Fruit fly (Drosophila melanogaster): ENCODE data around the gene CG43373.

CG43373 gene

DNA sequence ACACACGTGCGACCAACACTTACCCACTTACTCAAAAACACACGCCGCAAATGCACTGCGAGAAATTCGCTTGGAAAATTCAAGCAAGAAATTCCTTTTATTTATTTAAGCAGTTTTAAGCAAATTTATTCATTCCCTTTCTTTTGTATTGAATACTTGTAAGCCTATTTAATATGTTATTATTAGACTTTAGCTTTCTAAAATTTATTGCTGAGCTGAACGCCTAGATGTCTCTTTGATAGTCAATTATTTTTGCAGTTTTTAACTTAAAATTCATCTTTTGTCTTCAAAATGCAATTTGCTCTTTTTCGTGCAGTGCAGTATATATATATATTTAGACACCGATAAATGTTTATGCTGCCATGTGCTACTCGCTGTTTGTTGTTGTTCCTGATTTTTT lies 9.2 kb downstream of the CG43373 start (continued):
- peak; percentile 79 for TF ChIP-seq Ptx1 (GFP tag; IDR thresholded peaks at IDR 0.05)
- no peak for TF ChIP-seq CG10321 (GFP tag; IDR thresholded peaks at IDR 0.05)
- TF ChIP-seq CG10274 (GFP tag; optimal IDR thresholded peaks at IDR 0.05), result peak; percentile 58
- peak; percentile 90 for TF ChIP-seq CG11504 (tag; optimal IDR thresholded peaks at IDR 0.05)
- 0 out of 3 replicates have a peak, but pooled peaks have one; percentile 61 for TF ChIP-seq CG11560 (tag; IDR thresholded peaks at IDR 0.05)
- TF ChIP-seq CG34224 (GFP tag; IDR thresholded peaks at IDR 0.05; ENCODE audit: partially characterized antibody), result no peak
- peak; percentile 10 for TF ChIP-seq btn (GFP tag; optimal IDR thresholded peaks at IDR 0.05)
- TF ChIP-seq CG13287 (GFP tag; IDR thresholded peaks at IDR 0.05; ENCODE audit: partially characterized antibody), result no peak
- peak; percentile 59 for TF ChIP-seq CG33557 (GFP tag; optimal IDR thresholded peaks at IDR 0.05)
- TF ChIP-seq en (GFP tag; optimal IDR thresholded peaks at IDR 0.05), result peak; percentile 43
- no peak for TF ChIP-seq Lpt (GFP tag; optimal IDR thresholded peaks at IDR 0.05)
- peak; percentile 89 for TF ChIP-seq grau (tag; optimal IDR thresholded peaks at IDR 0.05)
- TF ChIP-seq CG6272 (GFP tag; IDR thresholded peaks at IDR 0.05), result 0 out of 2 replicates have a peak, but pooled peaks have one; percentile 27
- peak; percentile 20; the same call in 1 of the 2 replicates for TF ChIP-seq Adf1 (GFP tag; IDR thresholded peaks at IDR 0.05)
- TF ChIP-seq CG15269 (tag; optimal IDR thresholded peaks at IDR 0.05), result peak; percentile 85
- TF ChIP-seq fd3F (GFP tag; optimal IDR thresholded peaks at IDR 0.05), result peak; percentile 79
- peak; percentile 61 for TF ChIP-seq emc (GFP tag; optimal IDR thresholded peaks at IDR 0.05)
- TF ChIP-seq ftz-f1 (GFP tag; optimal IDR thresholded peaks at IDR 0.05), result no peak
- TF ChIP-seq CG8359 (GFP tag; optimal IDR thresholded peaks at IDR 0.05; ENCODE audit: borderline replicate concordance), result peak; percentile 58
- peak; percentile 93 for TF ChIP-seq Ets65A (GFP tag)
- peak; percentile 87 for TF ChIP-seq CG18262 (tag; optimal IDR thresholded peaks at IDR 0.05)
- TF ChIP-seq chn (GFP tag; optimal IDR thresholded peaks at IDR 0.05), result peak; percentile 58
- TF ChIP-seq CG14014 (GFP tag; IDR thresholded peaks at IDR 0.05), result peak; percentile 65; the same call in 1 of the 2 replicates
- TF ChIP-seq Hr3 (GFP tag; optimal IDR thresholded peaks at IDR 0.05), result peak; percentile 75
- peak; percentile 80 for TF ChIP-seq CG17359 (tag; optimal IDR thresholded peaks at IDR 0.05)
- peak; percentile 73 for TF ChIP-seq CG3407 (GFP tag; optimal IDR thresholded peaks at IDR 0.05)
- peak; percentile 39 for TF ChIP-seq kni (GFP tag; optimal IDR thresholded peaks at IDR 0.05)
- TF ChIP-seq Gug (GFP tag; IDR thresholded peaks at IDR 0.05), result peak; percentile 47; the same call in 2 of the 4 replicates
- peak; percentile 52; the same call in 1 of the 2 replicates for TF ChIP-seq stc (GFP tag; IDR thresholded peaks at IDR 0.05)
- no peak for TF ChIP-seq crc (GFP tag; optimal IDR thresholded peaks at IDR 0.05)
- peak; percentile 69 for TF ChIP-seq CG7372 (GFP tag; IDR thresholded peaks at IDR 0.05)
- TF ChIP-seq wdn (GFP tag; IDR thresholded peaks at IDR 0.05), result peak; percentile 69; the same call in 1 of the 2 replicates
- no peak for TF ChIP-seq YL-1 (GFP tag; optimal IDR thresholded peaks at IDR 0.05)
- TF ChIP-seq Fer1 (GFP tag; optimal IDR thresholded peaks at IDR 0.05), result peak; percentile 85
- TF ChIP-seq CG4820 (GFP tag; optimal IDR thresholded peaks at IDR 0.05), result peak; percentile 83
- TF ChIP-seq sima (GFP tag; optimal IDR thresholded peaks at IDR 0.05), result no peak
- TF ChIP-seq pb (GFP tag; optimal IDR thresholded peaks at IDR 0.05), result peak; percentile 26
- peak; percentile 84 for TF ChIP-seq CG18599 (GFP tag; optimal IDR thresholded peaks at IDR 0.05)
- peak; percentile 42 for TF ChIP-seq B-H2 (GFP tag; optimal IDR thresholded peaks at IDR 0.05)
- peak; percentile 50 for TF ChIP-seq ssp (GFP tag; IDR thresholded peaks at IDR 0.05)
- no peak for TF ChIP-seq mld (GFP tag; IDR thresholded peaks at IDR 0.05; ENCODE audit: partially characterized antibody)
- TF ChIP-seq ken (GFP tag; IDR thresholded peaks at IDR 0.05), result peak; percentile 55; the same call in 1 of the 3 replicates
- peak; percentile 90 for TF ChIP-seq CG10979 (tag; optimal IDR thresholded peaks at IDR 0.05)
- peak; percentile 78 for TF ChIP-seq CG1529 (GFP tag; optimal IDR thresholded peaks at IDR 0.05)
- TF ChIP-seq CG17802 (tag; optimal IDR thresholded peaks at IDR 0.05), result peak; percentile 53
- TF ChIP-seq usp (GFP tag; optimal IDR thresholded peaks at IDR 0.05), result no peak
- TF ChIP-seq psq (GFP tag; optimal IDR thresholded peaks at IDR 0.05), result no peak
- peak; percentile 67 for TF ChIP-seq CG10654 (GFP tag; optimal IDR thresholded peaks at IDR 0.05)
- no peak for TF ChIP-seq wek (GFP tag; optimal IDR thresholded peaks at IDR 0.05)
- TF ChIP-seq rib (GFP tag; IDR thresholded peaks at IDR 0.05), result no peak
- TF ChIP-seq CG12155 (GFP tag; optimal IDR thresholded peaks at IDR 0.05), result peak; percentile 65
